Worm (Caenorhabditis elegans): Measurements from ENCODE around the gene F32D8.3.

Gene F32D8.3

DNA sequence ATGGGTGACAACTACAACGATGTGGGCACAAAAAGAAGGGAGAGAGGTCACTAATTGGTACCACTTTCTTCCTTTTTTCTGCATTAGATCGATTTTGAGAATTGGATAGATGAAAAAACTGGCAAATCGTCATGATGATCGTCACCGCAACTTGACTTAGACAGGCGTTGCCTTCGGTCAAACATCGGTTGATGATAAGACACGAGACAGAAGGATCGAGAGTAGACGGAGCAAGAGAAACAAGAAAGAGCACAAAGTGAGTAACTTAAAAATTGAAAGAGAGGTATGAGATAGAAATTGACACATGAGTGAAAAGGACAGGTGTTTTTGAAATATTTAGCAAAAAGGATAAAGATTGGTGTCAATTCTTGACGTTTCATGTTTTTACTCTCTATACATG, 16.6 kb upstream of the F32D8.3 start:
- TF ChIP-seq lin-13 (GFP tag; optimal IDR thresholded peaks at IDR 0.05) (no peak), daf-16 (GFP tag; optimal IDR thresholded peaks at IDR 0.05) (no peak), daf-16 (tag; optimal IDR thresholded peaks at IDR 0.05) (peak; percentile 18), hlh-11 (tag; optimal IDR thresholded peaks at IDR 0.05) (peak; percentile 72), nhr-28 (tag; optimal IDR thresholded peaks at IDR 0.05) (peak; percentile 2), pqm-1 (tag; optimal IDR thresholded peaks at IDR 0.05) (peak; percentile 12), ceh-62 (tag; optimal IDR thresholded peaks at IDR 0.05) (no peak), dve-1 (tag; optimal IDR thresholded peaks at IDR 0.05; ENCODE audit: insufficient read depth) (peak; percentile 36), dmd-6 (GFP tag; IDR thresholded peaks at IDR 0.05) (peak; percentile 66), mxl-3 (GFP tag; optimal IDR thresholded peaks at IDR 0.05) (peak; percentile 2), hmg-1.1 (GFP tag; IDR thresholded peaks at IDR 0.05) (no peak), vab-7 (GFP tag; IDR thresholded peaks at IDR 0.05) (no peak), ctbp-1 (GFP tag; IDR thresholded peaks at IDR 0.05) (peak; percentile 22; the same call in 1 of the 2 replicates), hlh-30 (tag; optimal IDR thresholded peaks at IDR 0.05; ENCODE audit: insufficient read depth) (peak; percentile 74)

DNA sequence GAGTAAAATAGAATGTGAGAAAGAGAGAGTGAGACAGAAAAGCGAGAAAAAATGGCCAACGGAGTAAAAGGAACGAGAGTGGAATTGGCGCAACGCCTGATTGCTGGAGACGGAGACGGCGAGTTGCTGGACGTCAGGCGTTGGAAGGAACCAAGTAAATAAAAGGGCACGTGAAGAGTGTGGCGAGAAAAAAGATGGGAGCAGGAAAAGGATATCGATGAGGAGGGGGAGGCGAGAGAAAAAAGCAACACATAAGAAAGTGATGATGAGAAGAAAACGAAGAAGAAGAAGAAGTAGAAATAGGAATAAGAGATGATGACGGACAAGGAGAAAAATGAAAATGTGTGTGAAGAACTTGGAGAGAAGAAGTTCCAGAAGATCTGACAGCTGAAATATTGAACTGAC, 15.2 kb upstream of the F32D8.3 start:
- TF ChIP-seq F10B5.3 (tag; optimal IDR thresholded peaks at IDR 0.05), result no peak
- TF ChIP-seq nhr-102 (tag; optimal IDR thresholded peaks at IDR 0.05), result peak; percentile 17
- TF ChIP-seq php-3 (GFP tag; IDR thresholded peaks at IDR 0.05), result no peak
- TF ChIP-seq ZK337.2 (GFP tag; IDR thresholded peaks at IDR 0.05), result peak; percentile 43; the same call in 1 of the 2 replicates
- peak; percentile 62 for TF ChIP-seq mxl-3 (GFP tag; optimal IDR thresholded peaks at IDR 0.05)
- peak; percentile 42; the same call in 1 of the 2 replicates for TF ChIP-seq vab-7 (GFP tag; IDR thresholded peaks at IDR 0.05)
- TF ChIP-seq tra-1 (GFP tag; IDR thresholded peaks at IDR 0.05), result peak; percentile 73
- no peak for TF ChIP-seq pqm-1 (tag; optimal IDR thresholded peaks at IDR 0.05)
- TF ChIP-seq ztf-11 (tag; optimal IDR thresholded peaks at IDR 0.05), result no peak
- TF ChIP-seq egl-43 (GFP tag; IDR thresholded peaks at IDR 0.05), result no peak
- peak; percentile 87 for TF ChIP-seq hmg-1.1 (GFP tag; IDR thresholded peaks at IDR 0.05)
- peak; percentile 88 for TF ChIP-seq nhr-11 (tag; optimal IDR thresholded peaks at IDR 0.05)
- TF ChIP-seq saeg-2 (GFP tag; IDR thresholded peaks at IDR 0.05), result no peak
- no peak for TF ChIP-seq spr-1 (tag; optimal IDR thresholded peaks at IDR 0.05)
- no peak for TF ChIP-seq snpc-4 (tag; optimal IDR thresholded peaks at IDR 0.05)
- TF ChIP-seq daf-16 (GFP tag; optimal IDR thresholded peaks at IDR 0.05), result no peak
- TF ChIP-seq daf-16 (tag; optimal IDR thresholded peaks at IDR 0.05), result peak; percentile 45
- no peak for TF ChIP-seq nhr-42 (GFP tag; IDR thresholded peaks at IDR 0.05)
- TF ChIP-seq hlh-30 (tag; optimal IDR thresholded peaks at IDR 0.05; ENCODE audit: insufficient read depth), result peak; percentile 99
- TF ChIP-seq nhr-41 (GFP tag; IDR thresholded peaks at IDR 0.05), result no peak
- TF ChIP-seq tag-97 (GFP tag; IDR thresholded peaks at IDR 0.05), result no peak
- TF ChIP-seq lin-29 (GFP tag; IDR thresholded peaks at IDR 0.05), result no peak
- TF ChIP-seq mdl-1 (tag; optimal IDR thresholded peaks at IDR 0.05), result peak; percentile 81 to 98
- TF ChIP-seq ceh-28 (tag; optimal IDR thresholded peaks at IDR 0.05), result peak; percentile 20
- no peak for TF ChIP-seq pha-4 (GFP tag; IDR thresholded peaks at IDR 0.05)
- TF ChIP-seq pha-4 (tag; optimal IDR thresholded peaks at IDR 0.05), result peak; percentile 26
- TF ChIP-seq lin-15B (tag; optimal IDR thresholded peaks at IDR 0.05), result no peak
- peak; percentile 93 for TF ChIP-seq hlh-11 (tag; optimal IDR thresholded peaks at IDR 0.05)
- TF ChIP-seq fkh-10 (GFP tag; optimal IDR thresholded peaks at IDR 0.05), result peak; percentile 92
- TF ChIP-seq ZK546.5 (tag; optimal IDR thresholded peaks at IDR 0.05), result no peak
- peak; percentile 91 for TF ChIP-seq ctbp-1 (GFP tag; IDR thresholded peaks at IDR 0.05)
- peak in 1 of 2 experiments; percentile 95 for TF ChIP-seq unc-62 (GFP tag; optimal IDR thresholded peaks at IDR 0.05 in 1 of 2)
- TF ChIP-seq unc-62 (tag; optimal IDR thresholded peaks at IDR 0.05), result no peak
- TF ChIP-seq zip-2 (tag; optimal IDR thresholded peaks at IDR 0.05), result no peak
- TF ChIP-seq mep-1 (tag; optimal IDR thresholded peaks at IDR 0.05), result peak; percentile 89
- peak; percentile 52; the same call in 1 of the 2 replicates for TF ChIP-seq ceh-20 (GFP tag; IDR thresholded peaks at IDR 0.05)
- no peak for TF ChIP-seq jun-1 (tag; optimal IDR thresholded peaks at IDR 0.05)
- TF ChIP-seq hif-1 (tag; optimal IDR thresholded peaks at IDR 0.05), result peak in 1 of 2 experiments; percentile 67
- TF ChIP-seq lin-1 (GFP tag; IDR thresholded peaks at IDR 0.05), result no peak
- TF ChIP-seq snpc-1.2 (GFP tag; IDR thresholded peaks at IDR 0.05), result no peak
- TF ChIP-seq dve-1 (tag; optimal IDR thresholded peaks at IDR 0.05; ENCODE audit: insufficient read depth), result peak; percentile 77
- TF ChIP-seq ceh-44 (GFP tag; IDR thresholded peaks at IDR 0.05), result no peak
- TF ChIP-seq lin-39 (tag; optimal IDR thresholded peaks at IDR 0.05), result no peak
- TF ChIP-seq F44E2.7 (GFP tag; IDR thresholded peaks at IDR 0.05), result no peak
- no peak for TF ChIP-seq unc-130 (GFP tag; optimal IDR thresholded peaks at IDR 0.05)
